Worm (Caenorhabditis elegans) whole organism, young adult: ENCODE measurements around the gene B0222.1.

Source experiments
- B0336.3 ChIP-seq: fragments of 200-800 bp; sonication (Bioruptor generic); IDR thresholded peaks from 2 replicates; pipeline ENCODE4 v1.3.6; 2022; ENCODE audit warnings: missing genetic modification characterization, missing compliant biosample characterization
- atf-7 ChIP-seq: sonication (generic microtip); optimal IDR thresholded peaks from 2 replicates; lab custom pipeline; 2017; ENCODE audit warnings: mild to moderate bottlenecking, missing genetic modification characterization, missing compliant biosample characterization
- athp-1 ChIP-seq: sonication (generic microtip); optimal IDR thresholded peaks from 2 replicates; lab custom pipeline; 2017; ENCODE audit warnings: mild to moderate bottlenecking, missing genetic modification characterization, missing compliant biosample characterization
- bed-1 ChIP-seq: fragments of 200-800 bp; sonication (Bioruptor generic); IDR thresholded peaks from 2 replicates; pipeline ENCODE4 v1.3.6; 2022; ENCODE audit warnings: missing genetic modification reagents, missing genetic modification characterization, missing compliant biosample characterization
- bed-2 ChIP-seq: fragments of 200-800 bp; sonication (Bioruptor generic); IDR thresholded peaks from 2 replicates; pipeline ENCODE4 v1.3.6; 2022; ENCODE audit warnings: missing genetic modification reagents, missing genetic modification characterization, missing compliant biosample characterization
- ceh-27 ChIP-seq: fragments of 200-800 bp; sonication (Bioruptor generic); optimal IDR thresholded peaks from 2 replicates; lab custom pipeline; 2018; ENCODE audit warnings: mild to moderate bottlenecking, missing genetic modification characterization, moderate library complexity, missing compliant biosample characterization
- hmg-1.2 ChIP-seq: fragments of 200-800 bp; sonication (Bioruptor generic); IDR thresholded peaks from 2 replicates; pipeline ENCODE4 v1.3.6; 2022; ENCODE audit warnings: missing genetic modification reagents, missing genetic modification characterization, missing compliant biosample characterization
- lin-35 ChIP-seq, 3 experiments: fragments of 150-350 bp in 2 of 3; sonication (generic microtip) in 1 of 3; optimal IDR thresholded peaks; 2 replicates each; lab custom pipeline; 2014 to 2018; ENCODE audit warnings: missing biosample characterization in 3 of 3, missing genetic modification characterization in 3 of 3, missing genetic modification reagents in 3 of 3
- nfya-1 ChIP-seq: sonication (generic microtip); optimal IDR thresholded peaks from 2 replicates; lab custom pipeline; 2017; ENCODE audit warnings: antibody characterized with exemption, missing compliant biosample characterization, missing genetic modification characterization, borderline replicate concordance; ENCODE audit not compliant: insufficient read depth
- rec-8 ChIP-seq, 2 experiments: sonication (generic microtip); optimal IDR thresholded peaks; 2 replicates each; lab custom pipeline; 2016; ENCODE audit warnings: mild to moderate bottlenecking in 2 of 2, missing genetic modification characterization in 2 of 2, missing genetic modification reagents in 2 of 2, missing genotype in 2 of 2, missing biosample characterization in 1 of 2, missing compliant biosample characterization in 1 of 2, moderate library complexity in 1 of 2

DNA sequence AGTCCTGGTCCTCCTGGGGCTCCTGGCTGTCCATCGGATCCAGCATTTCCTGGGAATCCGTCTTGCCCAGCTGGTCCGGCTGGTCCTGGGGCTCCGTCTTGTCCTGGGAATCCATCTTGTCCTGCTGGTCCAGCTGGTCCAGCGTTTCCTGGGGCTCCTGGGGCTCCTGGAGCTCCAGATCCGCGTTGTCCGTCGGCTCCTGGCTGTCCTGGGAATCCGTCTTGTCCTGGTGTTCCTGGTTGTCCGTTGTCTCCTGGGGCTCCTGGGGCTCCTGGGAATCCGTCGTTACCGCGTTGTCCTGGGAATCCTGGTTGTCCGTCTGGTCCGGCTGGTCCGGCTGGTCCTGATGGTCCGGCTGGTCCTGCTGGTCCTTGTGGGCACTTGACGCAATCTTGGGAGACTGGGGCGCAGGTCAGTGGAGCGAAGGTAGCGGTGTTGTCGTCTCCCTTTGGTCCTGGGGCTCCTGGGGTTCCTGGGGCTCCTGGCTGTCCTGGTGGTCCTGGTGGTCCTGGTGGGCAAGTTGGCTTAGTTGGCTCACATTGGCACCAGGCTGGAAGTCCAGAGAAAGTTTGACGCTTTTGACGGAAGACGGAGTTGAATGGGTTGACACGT is 28.2 kb downstream of the B0222.1 start:
- TF ChIP-seq bed-2 (no peak), nfya-1 (tag; lab: Kevin White, UChicago) (no peak), bed-1 (GFP tag; lab: Robert Waterston, UW) (no peak), B0336.3 (GFP tag; lab: Robert Waterston, UW) (no peak), lin-35 (GFP tag; optimal IDR thresholded peaks at IDR 0.05; lab: Kevin White, UChicago) (no peak), rec-8 (tag; optimal IDR thresholded peaks at IDR 0.05; lab: Kevin White, UChicago) (no peak), atf-7 (no peak), athp-1 (tag; lab: Kevin White, UChicago) (no peak), hmg-1.2 (GFP tag; lab: Robert Waterston, UW) (no peak), ceh-27 (no peak)
